Fruit fly (Drosophila melanogaster): ENCODE measurements around the gene CG11791.

DNA sequence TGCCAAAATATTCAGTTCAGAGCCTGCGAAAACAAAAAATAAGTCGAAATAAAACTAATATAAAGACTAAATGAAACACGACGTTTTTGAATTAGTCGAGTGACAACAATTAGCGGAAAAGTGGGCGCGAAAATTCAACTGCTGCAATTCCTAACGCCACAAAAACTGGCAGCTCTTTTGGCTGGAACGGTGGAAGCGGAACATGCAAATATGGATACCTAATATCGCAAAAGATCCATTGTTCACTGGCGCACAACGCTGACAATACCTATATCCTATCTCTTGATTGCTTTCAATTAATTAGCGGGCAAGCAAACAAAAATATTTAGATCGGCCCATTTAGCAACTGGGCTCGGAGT lies at the start of gene CG11791:
- TF ChIP-seq psq (optimal IDR thresholded peaks at IDR 0.05) (no peak), Myc (optimal IDR thresholded peaks at IDR 0.05) (no peak)
